Worm (Caenorhabditis elegans) whole organism, L4 larva: ENCODE measurements around the gene arrd-10.

ENCODE experiments used
- cey-2 ChIP-seq: sonication (generic microtip); optimal IDR thresholded peaks from 3 replicates; lab custom pipeline; 2017; ENCODE audit warnings: missing genetic modification characterization, mild to moderate bottlenecking, missing compliant biosample characterization, antibody characterized with exemption, borderline replicate concordance; ENCODE audit not compliant: insufficient read depth
- daf-12 ChIP-seq: fragments of 150-350 bp; optimal IDR thresholded peaks from 2 replicates; lab custom pipeline; 2014; ENCODE audit warnings: missing biosample characterization, missing genetic modification reagents, missing genetic modification characterization
- daf-16 ChIP-seq, 3 experiments: sonication (generic microtip); optimal IDR thresholded peaks; 2 replicates each; lab custom pipeline; 2016 to 2017; ENCODE audit warnings: missing genetic modification characterization in 3 of 3, missing genetic modification reagents in 3 of 3, mild to moderate bottlenecking in 2 of 3, missing compliant biosample characterization in 2 of 3, missing biosample characterization in 1 of 3, moderate library complexity in 1 of 3
- dmd-6 ChIP-seq: fragments of 200-800 bp; sonication (Bioruptor generic); IDR thresholded peaks from 2 replicates; pipeline ENCODE4 v1.3.6; 2022; ENCODE audit warnings: missing genetic modification reagents, missing genetic modification characterization, missing compliant biosample characterization
- dpl-1 ChIP-seq: fragments of 150-350 bp; optimal IDR thresholded peaks from 2 replicates; lab custom pipeline; 2014; ENCODE audit warnings: missing biosample characterization, missing genetic modification reagents, missing genetic modification characterization
- duxl-1 ChIP-seq: sonication (generic microtip); optimal IDR thresholded peaks from 2 replicates; lab custom pipeline; 2016; ENCODE audit warnings: mild to moderate bottlenecking, missing genetic modification characterization, moderate library complexity, missing compliant biosample characterization; ENCODE audit not compliant: poor library complexity
- dve-1 ChIP-seq: sonication (generic microtip); optimal IDR thresholded peaks from 2 replicates; lab custom pipeline; 2017; ENCODE audit warnings: antibody characterized with exemption, mild to moderate bottlenecking, missing genetic modification characterization, missing compliant biosample characterization; ENCODE audit not compliant: insufficient read depth
- gei-8 ChIP-seq: fragments of 200-800 bp; sonication (Bioruptor generic); optimal IDR thresholded peaks from 2 replicates; lab custom pipeline; 2018; ENCODE audit warnings: mild to moderate bottlenecking, missing genetic modification characterization, missing compliant biosample characterization
- hlh-11 ChIP-seq: fragments of 200-800 bp; sonication (Bioruptor generic); optimal IDR thresholded peaks from 2 replicates; lab custom pipeline; 2018; ENCODE audit warnings: mild to moderate bottlenecking, missing genetic modification characterization, missing compliant biosample characterization
- jun-1 ChIP-seq: fragments of 150-350 bp; optimal IDR thresholded peaks from 2 replicates; lab custom pipeline; 2014; ENCODE audit warnings: missing biosample characterization, missing genetic modification reagents, missing genetic modification characterization
- lin-1 ChIP-seq: fragments of 200-800 bp; sonication (Bioruptor generic); IDR thresholded peaks from 2 replicates; pipeline ENCODE4 v1.3.6; 2022; ENCODE audit warnings: missing genetic modification reagents, missing genetic modification characterization, missing compliant biosample characterization
- lin-13 ChIP-seq: fragments of 150-350 bp; optimal IDR thresholded peaks from 2 replicates; lab custom pipeline; 2014; ENCODE audit warnings: missing biosample characterization, missing genetic modification reagents, missing genetic modification characterization
- mdt-29 ChIP-seq: fragments of 200-800 bp; sonication (Bioruptor generic); IDR thresholded peaks from 2 replicates; pipeline ENCODE4 v1.3.6; 2022; ENCODE audit warnings: missing genetic modification reagents, missing genetic modification characterization, missing compliant biosample characterization
- mep-1 ChIP-seq: fragments of 150-350 bp; sonication (generic microtip); optimal IDR thresholded peaks from 3 replicates; lab custom pipeline; 2014; ENCODE audit warnings: missing biosample characterization, missing genetic modification characterization
- mes-2 ChIP-seq: sonication (generic microtip); optimal IDR thresholded peaks from 2 replicates; lab custom pipeline; 2016; ENCODE audit warnings: missing genotype, mild to moderate bottlenecking, missing genetic modification characterization, missing compliant biosample characterization; ENCODE audit not compliant: poor library complexity, severe bottlenecking
- mxl-2 ChIP-seq: fragments of 200-800 bp; sonication (Bioruptor generic); conservative IDR thresholded peaks from 2 replicates; pipeline ENCODE4 v1.3.6; 2022; ENCODE audit warnings: missing genetic modification reagents, missing genetic modification characterization, missing compliant biosample characterization
- mxl-3 ChIP-seq: fragments of 200-800 bp; sonication (Bioruptor generic); optimal IDR thresholded peaks from 2 replicates; lab custom pipeline; 2018; ENCODE audit warnings: mild to moderate bottlenecking, missing genetic modification characterization, missing compliant biosample characterization
- nhr-10 ChIP-seq: fragments of 150-350 bp; optimal IDR thresholded peaks from 2 replicates; lab custom pipeline; 2014; ENCODE audit warnings: missing biosample characterization, missing genetic modification characterization
- nhr-102 ChIP-seq: sonication (generic microtip); optimal IDR thresholded peaks from 2 replicates; lab custom pipeline; 2016; ENCODE audit warnings: mild to moderate bottlenecking, missing genetic modification characterization, moderate library complexity, missing compliant biosample characterization
- nhr-111 ChIP-seq: fragments of 200-800 bp; sonication (Bioruptor generic); optimal IDR thresholded peaks from 2 replicates; lab custom pipeline; 2018; ENCODE audit warnings: mild to moderate bottlenecking, missing genetic modification characterization, missing compliant biosample characterization
- nhr-237 ChIP-seq: sonication (generic microtip); optimal IDR thresholded peaks from 2 replicates; lab custom pipeline; 2017; ENCODE audit warnings: missing biosample characterization, missing genetic modification characterization
- nhr-28 ChIP-seq: fragments of 150-350 bp; optimal IDR thresholded peaks from 2 replicates; lab custom pipeline; 2014; ENCODE audit warnings: missing biosample characterization, missing genetic modification characterization
- nhr-41 ChIP-seq: fragments of 200-800 bp; sonication (Bioruptor generic); IDR thresholded peaks from 2 replicates; pipeline ENCODE4 v1.3.6; 2022; ENCODE audit warnings: missing genetic modification reagents, missing genetic modification characterization, missing compliant biosample characterization
- nhr-48 ChIP-seq: sonication (generic microtip); optimal IDR thresholded peaks from 2 replicates; lab custom pipeline; 2016; ENCODE audit warnings: mild to moderate bottlenecking, missing genetic modification characterization, missing compliant biosample characterization
- nhr-6 ChIP-seq: fragments of 150-350 bp; optimal IDR thresholded peaks from 2 replicates; lab custom pipeline; 2014; ENCODE audit warnings: missing biosample characterization, missing genetic modification characterization
- nhr-76 ChIP-seq: fragments of 150-350 bp; optimal IDR thresholded peaks from 2 replicates; lab custom pipeline; 2014; ENCODE audit warnings: missing biosample characterization, missing genetic modification characterization
- php-3 ChIP-seq: fragments of 200-800 bp; sonication (Bioruptor generic); IDR thresholded peaks from 2 replicates; pipeline ENCODE4 v1.3.6; 2022; ENCODE audit warnings: missing genetic modification reagents, missing genetic modification characterization, missing compliant biosample characterization
- pqm-1 ChIP-seq: sonication (generic microtip); optimal IDR thresholded peaks from 2 replicates; lab custom pipeline; 2017; ENCODE audit warnings: missing biosample characterization, missing genetic modification characterization
- skn-1 ChIP-seq: fragments of 150-350 bp; optimal IDR thresholded peaks from 2 replicates; lab custom pipeline; 2014; ENCODE audit warnings: missing biosample characterization, missing genetic modification characterization
- spr-3 ChIP-seq: fragments of 200-800 bp; sonication (Bioruptor generic); optimal IDR thresholded peaks from 2 replicates; lab custom pipeline; 2018; ENCODE audit warnings: mild to moderate bottlenecking, missing genetic modification characterization, missing compliant biosample characterization
- unc-130 ChIP-seq: sonication (generic microtip); optimal IDR thresholded peaks from 2 replicates; lab custom pipeline; 2016; ENCODE audit warnings: missing genetic modification reagents, missing genetic modification characterization, missing compliant biosample characterization
- unc-39 ChIP-seq: sonication (generic microtip); optimal IDR thresholded peaks from 2 replicates; lab custom pipeline; 2017; ENCODE audit warnings: missing biosample characterization, missing genetic modification characterization
- vab-7 ChIP-seq: fragments of 200-800 bp; sonication (Bioruptor generic); IDR thresholded peaks from 2 replicates; pipeline ENCODE4 v1.3.6; 2022; ENCODE audit warnings: missing genetic modification reagents, missing genetic modification characterization, missing compliant biosample characterization
- zag-1 ChIP-seq: fragments of 150-350 bp; optimal IDR thresholded peaks from 2 replicates; lab custom pipeline; 2014; ENCODE audit warnings: missing biosample characterization, missing genetic modification characterization
- zfp-2 ChIP-seq: sonication (generic microtip); optimal IDR thresholded peaks from 2 replicates; lab custom pipeline; 2016; ENCODE audit warnings: mild to moderate bottlenecking, missing genetic modification characterization, missing compliant biosample characterization
- zfp-3 ChIP-seq: fragments of 200-800 bp; sonication (Bioruptor generic); conservative IDR thresholded peaks from 2 replicates; pipeline ENCODE4 v1.3.6; 2022; ENCODE audit warnings: missing genetic modification reagents, missing genetic modification characterization, missing compliant biosample characterization

The arrd-10 gene

DNA sequence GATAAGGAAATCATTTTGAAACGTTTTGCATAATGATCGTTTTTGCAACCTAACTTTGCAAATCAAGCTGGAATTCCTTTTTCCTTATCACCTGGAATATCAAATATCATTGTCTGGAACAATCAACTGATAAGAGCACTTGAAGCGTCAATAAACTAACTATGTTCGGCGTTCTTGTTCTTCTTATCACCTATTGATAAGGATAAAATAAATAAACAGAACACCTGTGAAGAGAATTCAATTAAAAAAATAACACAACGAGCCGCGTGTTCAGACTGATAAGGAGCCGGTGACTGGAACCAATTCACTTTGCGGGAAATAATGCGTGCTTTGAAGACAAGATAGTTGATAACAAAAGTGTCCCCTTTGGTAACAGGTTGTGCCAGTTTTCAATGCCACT, 40.3 kb downstream of the arrd-10 start, which contains the start of gene cyd-1 (continued):
- TF ChIP-seq vab-7 (GFP tag; lab: Robert Waterston, UW) (no peak), nhr-102 (tag; lab: Kevin White, UChicago) (peak; percentile 69), pqm-1 (peak; percentile 79), hlh-11 (tag; lab: Kevin White, UChicago) (peak; percentile 93), dve-1 (tag; lab: Kevin White, UChicago) (peak; percentile 89), mep-1 (peak; percentile 2), spr-3 (GFP tag; lab: Kevin White, UChicago) (no peak), gei-8 (GFP tag; lab: Kevin White, UChicago) (no peak), zag-1 (tag; lab: Kevin White, UChicago) (no peak), daf-16 (GFP tag; optimal IDR thresholded peaks at IDR 0.05; lab: Kevin White, UChicago) (peak in 1 of 2 experiments; percentile 34), daf-16 (tag; optimal IDR thresholded peaks at IDR 0.05; lab: Kevin White, UChicago) (peak; percentile 97), mxl-3 (GFP tag; lab: Kevin White, UChicago) (peak; percentile 46), jun-1 (tag; lab: Kevin White, UChicago) (no peak), nhr-76 (no peak), nhr-111 (GFP tag; lab: Kevin White, UChicago) (no peak), dmd-6 (GFP tag; lab: Robert Waterston, UW) (peak; percentile 76), unc-130 (GFP tag; lab: Kevin White, UChicago) (no peak), mxl-2 (no peak), nhr-237 (tag; lab: Kevin White, UChicago) (no peak), lin-1 (peak; percentile 78), cey-2 (tag; lab: Kevin White, UChicago) (peak; percentile 25), nhr-28 (tag; lab: Kevin White, UChicago) (peak; percentile 89), nhr-6 (peak; percentile 16), duxl-1 (tag; lab: Kevin White, UChicago) (no peak)

DNA sequence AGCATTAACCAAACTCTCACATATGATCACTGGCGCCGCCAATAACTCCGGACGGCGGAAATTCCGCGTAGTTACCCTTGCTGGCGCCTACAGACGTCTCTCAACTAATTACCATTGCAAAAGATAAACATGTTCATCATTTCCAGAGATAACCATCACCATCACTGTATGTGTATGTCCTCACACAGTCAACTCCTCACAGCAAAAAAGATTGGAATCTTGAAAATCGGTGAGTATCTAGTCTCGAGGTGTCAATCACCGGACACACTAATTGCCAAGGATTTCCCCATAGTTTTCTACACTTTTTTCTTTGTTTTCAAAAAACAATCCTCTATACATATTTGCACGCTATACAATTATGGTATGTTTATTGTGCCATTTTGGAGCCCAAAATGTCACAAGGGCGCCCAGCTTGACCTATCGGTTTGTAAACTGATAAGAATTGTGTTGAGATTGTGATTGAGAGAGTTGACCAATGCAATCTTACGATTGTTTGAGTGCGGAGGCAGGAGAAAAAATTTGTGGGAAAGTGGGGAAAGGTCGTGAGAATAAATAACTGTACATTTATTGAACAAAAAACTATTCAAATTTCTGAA, 42.2 kb downstream of the arrd-10 start:
- no peak for TF ChIP-seq daf-12
- no peak for TF ChIP-seq daf-16 (GFP tag; optimal IDR thresholded peaks at IDR 0.05; lab: Kevin White, UChicago)
- peak; percentile 82 for TF ChIP-seq daf-16 (tag; optimal IDR thresholded peaks at IDR 0.05; lab: Kevin White, UChicago)
- TF ChIP-seq nhr-48 (tag; lab: Kevin White, UChicago) = no peak
- no peak for TF ChIP-seq zfp-2 (tag; lab: Kevin White, UChicago)
- TF ChIP-seq mdt-29 (GFP tag; lab: Robert Waterston, UW) = no peak
- peak; percentile 26 for TF ChIP-seq dve-1 (tag; lab: Kevin White, UChicago)
- TF ChIP-seq skn-1 (tag; lab: Kevin White, UChicago) = no peak
- TF ChIP-seq nhr-28 (tag; lab: Kevin White, UChicago) = peak; percentile 30
- TF ChIP-seq zfp-3 (GFP tag; lab: Robert Waterston, UW) = no peak
- TF ChIP-seq dpl-1 (GFP tag; lab: Kevin White, UChicago) = no peak
- TF ChIP-seq hlh-11 (tag; lab: Kevin White, UChicago) = peak; percentile 66
- TF ChIP-seq pqm-1 = peak; percentile 39
- TF ChIP-seq nhr-6 = peak; percentile 42
- TF ChIP-seq unc-39 (tag; lab: Kevin White, UChicago) = no peak
- no peak for TF ChIP-seq lin-13 (GFP tag; lab: Kevin White, UChicago)
- TF ChIP-seq nhr-10 (tag; lab: Kevin White, UChicago) = no peak

DNA sequence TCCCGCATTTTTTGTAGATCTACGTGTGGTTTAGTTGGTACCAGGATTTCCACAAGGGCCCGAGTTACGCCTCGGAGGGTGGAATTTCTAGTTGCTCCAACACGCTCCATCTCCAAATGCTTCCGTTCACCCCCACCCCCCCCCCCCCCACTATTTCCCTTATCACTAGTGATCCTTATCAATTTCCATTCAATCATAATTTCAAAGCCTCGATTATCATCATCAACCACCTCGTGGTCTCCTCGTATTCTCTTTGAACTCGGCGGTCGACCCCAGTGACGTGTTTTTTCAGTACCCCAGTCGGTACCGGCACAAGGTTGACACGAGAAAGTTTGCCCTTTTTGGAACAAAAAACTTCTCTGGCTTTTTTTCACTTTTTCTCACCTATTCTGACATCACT, 42.9 kb downstream of the arrd-10 start:
- 0 out of 2 replicates have a peak, but pooled peaks have one; percentile 23 for TF ChIP-seq php-3
- peak; percentile 46 for TF ChIP-seq hlh-11 (tag; lab: Kevin White, UChicago)
- TF ChIP-seq dve-1 (tag; lab: Kevin White, UChicago) = peak; percentile 10
- no peak for TF ChIP-seq nhr-41 (GFP tag; lab: Robert Waterston, UW)
- no peak for TF ChIP-seq mes-2 (tag; lab: Kevin White, UChicago)
